Worm (Caenorhabditis elegans): Measurements from ENCODE around the gene rocf-1.

- no peak for TF ChIP-seq F13C5.2 (tag; optimal IDR thresholded peaks at IDR 0.05)
- TF ChIP-seq pes-1 (GFP tag; IDR thresholded peaks at IDR 0.05): no peak
- no peak for TF ChIP-seq ama-1 (optimal IDR thresholded peaks at IDR 0.05)
- no peak for TF ChIP-seq sea-1 (GFP tag; conservative IDR thresholded peaks at IDR 0.05)
- no peak for TF ChIP-seq ceh-36 (tag; optimal IDR thresholded peaks at IDR 0.05)
Measured at ce11 chrV:15484537-15484936, 20.2 kb upstream of the rocf-1 start, which contains the start of gene C06B8.3.

All from whole organism, early embryonic.